Worm (Caenorhabditis elegans) whole organism, L3 larva: ENCODE data around the gene C33H5.2.
A peak's percentile ranks its signal among the peaks of the same experiment; 100 is the strongest.

Experiments used
- R02D3.7 ChIP-seq: fragments of 150-350 bp; optimal IDR thresholded peaks from 2 replicates; lab custom pipeline; 2014; ENCODE audit warnings: missing biosample characterization, missing genetic modification characterization
- ZK546.5 ChIP-seq: sonication (generic microtip); optimal IDR thresholded peaks from 2 replicates; lab custom pipeline; 2017; ENCODE audit warnings: missing biosample characterization, missing genetic modification characterization
- aly-2 ChIP-seq: fragments of 150-350 bp; optimal IDR thresholded peaks from 2 replicates; lab custom pipeline; 2014; ENCODE audit warnings: missing biosample characterization, missing genetic modification characterization
- ceh-16 ChIP-seq: sonication (generic microtip); optimal IDR thresholded peaks from 2 replicates; lab custom pipeline; 2017; ENCODE audit warnings: missing biosample characterization, missing genetic modification characterization
- ceh-28 ChIP-seq: fragments of 150-350 bp; optimal IDR thresholded peaks from 2 replicates; lab custom pipeline; 2014; ENCODE audit warnings: missing biosample characterization, missing genetic modification reagents, missing genetic modification characterization
- ceh-82 ChIP-seq: fragments of 150-350 bp; optimal IDR thresholded peaks from 2 replicates; lab custom pipeline; 2014; ENCODE audit warnings: missing biosample characterization, missing genetic modification characterization
- ceh-9 ChIP-seq: sonication (generic microtip); optimal IDR thresholded peaks from 2 replicates; lab custom pipeline; 2018; ENCODE audit warnings: missing biosample characterization, missing genetic modification characterization
- daf-12 ChIP-seq: fragments of 150-350 bp; optimal IDR thresholded peaks from 2 replicates; lab custom pipeline; 2014; ENCODE audit warnings: missing biosample characterization, missing genetic modification reagents, missing genetic modification characterization
- egl-5 ChIP-seq: fragments of 150-350 bp; optimal IDR thresholded peaks from 2 replicates; lab custom pipeline; 2017; ENCODE audit warnings: missing biosample characterization, missing genetic modification reagents, missing genetic modification characterization, inconsistent platforms
- elt-1 ChIP-seq: fragments of 150-350 bp; optimal IDR thresholded peaks from 2 replicates; lab custom pipeline; 2014; ENCODE audit warnings: missing biosample characterization, missing genetic modification characterization
- elt-2 ChIP-seq: sonication (generic microtip); optimal IDR thresholded peaks from 2 replicates; lab custom pipeline; 2016; ENCODE audit warnings: missing genetic modification reagents, mild to moderate bottlenecking, missing genetic modification characterization, missing compliant biosample characterization
- elt-3 ChIP-seq, 3 experiments: fragments of 150-350 bp in 1 of 3; sonication (generic microtip) in 2 of 3; optimal IDR thresholded peaks; 2 replicates in 2 of 3; 4 replicates in 1 of 3; lab custom pipeline; 2014 to 2017; ENCODE audit warnings: missing biosample characterization in 3 of 3, missing genetic modification characterization in 3 of 3
- fkh-10 ChIP-seq: sonication (generic microtip); optimal IDR thresholded peaks from 2 replicates; lab custom pipeline; 2017; ENCODE audit warnings: missing biosample characterization, missing genetic modification reagents, missing genetic modification characterization
- hmg-11 ChIP-seq: sonication (generic microtip); optimal IDR thresholded peaks from 2 replicates; lab custom pipeline; 2016; ENCODE audit warnings: missing genetic modification characterization, missing compliant biosample characterization
- jun-1 ChIP-seq: fragments of 150-350 bp; optimal IDR thresholded peaks from 2 replicates; lab custom pipeline; 2014; ENCODE audit warnings: missing biosample characterization, missing genetic modification reagents, missing genetic modification characterization
- lin-15B ChIP-seq: fragments of 150-350 bp; optimal IDR thresholded peaks from 2 replicates; lab custom pipeline; 2014; ENCODE audit warnings: missing biosample characterization, missing genetic modification characterization
- lin-39 ChIP-seq: fragments of 150-350 bp; optimal IDR thresholded peaks from 2 replicates; lab custom pipeline; 2018; ENCODE audit warnings: missing biosample characterization, missing genetic modification reagents, missing genetic modification characterization
- mdl-1 ChIP-seq: fragments of 150-350 bp; optimal IDR thresholded peaks from 2 replicates; lab custom pipeline; 2014; ENCODE audit warnings: missing biosample characterization, missing genetic modification characterization
- mml-1 ChIP-seq: fragments of 150-350 bp; sonication (generic microtip); optimal IDR thresholded peaks from 3 replicates; lab custom pipeline; 2014; ENCODE audit warnings: missing biosample characterization, missing genetic modification characterization
- nfya-1 ChIP-seq: sonication (generic microtip); optimal IDR thresholded peaks from 2 replicates; lab custom pipeline; 2017; ENCODE audit warnings: missing genetic modification characterization, mild to moderate bottlenecking, missing compliant biosample characterization, antibody characterized with exemption, moderate library complexity; ENCODE audit not compliant: insufficient read depth
- nhr-11 ChIP-seq: fragments of 150-350 bp; optimal IDR thresholded peaks from 2 replicates; lab custom pipeline; 2014; ENCODE audit warnings: missing biosample characterization, missing genetic modification characterization
- nhr-12 ChIP-seq: fragments of 150-350 bp; optimal IDR thresholded peaks from 2 replicates; lab custom pipeline; 2014; ENCODE audit warnings: missing biosample characterization, missing genetic modification characterization
- nhr-23 ChIP-seq: fragments of 150-350 bp; optimal IDR thresholded peaks from 2 replicates; lab custom pipeline; 2014; ENCODE audit warnings: missing biosample characterization, missing genetic modification reagents, missing genetic modification characterization
- nhr-237 ChIP-seq: fragments of 150-350 bp; optimal IDR thresholded peaks from 2 replicates; lab custom pipeline; 2014; ENCODE audit warnings: missing biosample characterization, missing genetic modification characterization
- nhr-25 ChIP-seq: sonication (generic microtip); optimal IDR thresholded peaks from 2 replicates; lab custom pipeline; 2017; ENCODE audit warnings: missing biosample characterization, missing genetic modification characterization
- nhr-28 ChIP-seq: fragments of 150-350 bp; optimal IDR thresholded peaks from 2 replicates; lab custom pipeline; 2014; ENCODE audit warnings: missing biosample characterization, missing genetic modification characterization
- nhr-43 ChIP-seq: sonication (generic microtip); optimal IDR thresholded peaks from 2 replicates; lab custom pipeline; 2016; ENCODE audit warnings: mild to moderate bottlenecking, missing genetic modification characterization, missing compliant biosample characterization; ENCODE audit not compliant: poor library complexity, severe bottlenecking
- nhr-67 ChIP-seq: fragments of 150-350 bp; optimal IDR thresholded peaks from 2 replicates; lab custom pipeline; 2014; ENCODE audit warnings: missing biosample characterization, missing genetic modification characterization
- nhr-77 ChIP-seq: fragments of 150-350 bp; optimal IDR thresholded peaks from 2 replicates; lab custom pipeline; 2014; ENCODE audit warnings: missing biosample characterization, missing genetic modification characterization
- pha-4 ChIP-seq: fragments of 150-350 bp; optimal IDR thresholded peaks from 2 replicates; lab custom pipeline; 2014; ENCODE audit warnings: missing biosample characterization, missing genetic modification reagents, missing genetic modification characterization
- pqm-1 ChIP-seq: fragments of 150-350 bp; optimal IDR thresholded peaks from 2 replicates; lab custom pipeline; 2017; ENCODE audit warnings: missing biosample characterization, missing genetic modification characterization, inconsistent platforms
- sea-2 ChIP-seq: fragments of 150-350 bp; sonication (generic microtip); optimal IDR thresholded peaks from 4 replicates; lab custom pipeline; 2014; ENCODE audit warnings: missing biosample characterization, missing genetic modification reagents, missing genetic modification characterization
- skn-1 ChIP-seq: fragments of 150-350 bp; optimal IDR thresholded peaks from 2 replicates; lab custom pipeline; 2014; ENCODE audit warnings: missing biosample characterization, missing genetic modification characterization
- snpc-4 ChIP-seq: fragments of 150-350 bp; optimal IDR thresholded peaks from 2 replicates; lab custom pipeline; 2014; ENCODE audit warnings: missing biosample characterization, missing genetic modification characterization
- tbx-2 ChIP-seq: sonication (generic microtip); optimal IDR thresholded peaks from 2 replicates; lab custom pipeline; 2016; ENCODE audit warnings: mild to moderate bottlenecking, missing genetic modification characterization, missing compliant biosample characterization
- unc-62 ChIP-seq: fragments of 150-350 bp; sonication (generic microtip); optimal IDR thresholded peaks from 4 replicates; lab custom pipeline; 2014; ENCODE audit warnings: missing biosample characterization, missing genetic modification reagents, missing genetic modification characterization
- ztf-11 ChIP-seq: fragments of 150-350 bp; optimal IDR thresholded peaks from 2 replicates; lab custom pipeline; 2014; ENCODE audit warnings: missing biosample characterization, missing genetic modification characterization
- ztf-4 ChIP-seq: fragments of 150-350 bp; optimal IDR thresholded peaks from 2 replicates; lab custom pipeline; 2014; ENCODE audit warnings: missing biosample characterization, missing genetic modification characterization

The C33H5.2 gene

ce11 chrIV:7816402-7817102, 11.7 kb downstream of the C33H5.2 start:
- no peak for TF ChIP-seq daf-12 (tag; lab: Kevin White, UChicago)
- TF ChIP-seq lin-15B = no peak
- TF ChIP-seq ZK546.5 (tag; lab: Kevin White, UChicago) = no peak
- no peak for TF ChIP-seq pqm-1
- no peak for TF ChIP-seq jun-1 (tag; lab: Kevin White, UChicago)
- no peak for TF ChIP-seq elt-3 (tag; optimal IDR thresholded peaks at IDR 0.05; lab: Kevin White, UChicago)
- no peak for TF ChIP-seq nhr-67 (tag; lab: Kevin White, UChicago)
- no peak for TF ChIP-seq sea-2 (GFP tag; lab: Kevin White, UChicago)
- no peak for TF ChIP-seq nhr-12 (tag; lab: Kevin White, UChicago)
- TF ChIP-seq elt-1 (tag; lab: Kevin White, UChicago) = no peak
- peak; percentile 38 for TF ChIP-seq nhr-43 (tag; lab: Kevin White, UChicago)
- no peak for TF ChIP-seq nhr-23
- TF ChIP-seq nhr-28 (tag; lab: Kevin White, UChicago) = no peak
- no peak for TF ChIP-seq mml-1 (tag; lab: Kevin White, UChicago)
- TF ChIP-seq R02D3.7 (tag; lab: Kevin White, UChicago) = no peak
- no peak for TF ChIP-seq unc-62 (GFP tag; lab: Kevin White, UChicago)
- TF ChIP-seq ztf-11 (tag; lab: Kevin White, UChicago) = no peak
- no peak for TF ChIP-seq snpc-4 (tag; lab: Kevin White, UChicago)
- TF ChIP-seq pha-4 (tag; lab: Kevin White, UChicago) = peak; percentile 4
- no peak for TF ChIP-seq skn-1 (tag; lab: Kevin White, UChicago)
- TF ChIP-seq ztf-4 (tag; lab: Kevin White, UChicago) = no peak
- TF ChIP-seq nfya-1 (tag; lab: Kevin White, UChicago) = peak; percentile 11
- TF ChIP-seq nhr-11 (tag; lab: Kevin White, UChicago) = no peak
- no peak for TF ChIP-seq tbx-2 (tag; lab: Kevin White, UChicago)
- no peak for TF ChIP-seq nhr-77 (tag; lab: Kevin White, UChicago)
- TF ChIP-seq ceh-16 (tag; lab: Kevin White, UChicago) = no peak
- no peak for TF ChIP-seq elt-2 (tag; lab: Kevin White, UChicago)
- TF ChIP-seq egl-5 (tag; lab: Kevin White, UChicago) = peak; percentile 80

- TF ChIP-seq nhr-25 (no peak), ceh-28 (peak; percentile 58), nhr-237 (tag; lab: Kevin White, UChicago) (no peak), mdl-1 (tag; lab: Kevin White, UChicago) (peak; percentile 29), jun-1 (tag; lab: Kevin White, UChicago) (no peak), snpc-4 (tag; lab: Kevin White, UChicago) (peak; percentile 40), tbx-2 (tag; lab: Kevin White, UChicago) (no peak), pqm-1 (no peak), lin-39 (tag; lab: Kevin White, UChicago) (peak; percentile 84), daf-12 (tag; lab: Kevin White, UChicago) (no peak), aly-2 (tag; lab: Kevin White, UChicago) (no peak), fkh-10 (no peak), ZK546.5 (tag; lab: Kevin White, UChicago) (no peak), ceh-9 (tag; lab: Kevin White, UChicago) (no peak), hmg-11 (tag; lab: Kevin White, UChicago) (peak; percentile 90), nhr-67 (tag; lab: Kevin White, UChicago) (no peak), nfya-1 (tag; lab: Kevin White, UChicago) (peak; percentile 81), lin-15B (peak; percentile 42), pha-4 (tag; lab: Kevin White, UChicago) (peak; percentile 51), skn-1 (tag; lab: Kevin White, UChicago) (no peak), sea-2 (GFP tag; lab: Kevin White, UChicago) (no peak), ceh-82 (tag; lab: Kevin White, UChicago) (no peak), unc-62 (GFP tag; lab: Kevin White, UChicago) (peak; percentile 44), nhr-11 (tag; lab: Kevin White, UChicago) (no peak), elt-1 (tag; lab: Kevin White, UChicago) (no peak), elt-3 (tag; optimal IDR thresholded peaks at IDR 0.05; lab: Kevin White, UChicago) (no peak)
Measured at ce11 chrIV:7817852-7818251, 13.0 kb downstream of the C33H5.2 start, which contains the start of gene ric-3. Gene ric-3 (plus strand): TSS chrIV:7818251.
